Fruit fly (Drosophila melanogaster): ENCODE data around the gene Nnf1b.

The Nnf1b gene

dm6 chr2L:821242-821985, 11.0 kb downstream of the Nnf1b start, which contains the start of gene CG3662:
CG3662 (plus strand) TSS chr2L:821289.
- TF ChIP-seq CG4496 (GFP tag; IDR thresholded peaks at IDR 0.05) = 0 out of 3 replicates have a peak, but pooled peaks have one; percentile 36
- no peak for TF ChIP-seq CG8159 (tag; optimal IDR thresholded peaks at IDR 0.05)
- no peak for TF ChIP-seq CG9948 (tag; optimal IDR thresholded peaks at IDR 0.05)

dm6 chr2L:821986-822711, 11.8 kb downstream of the Nnf1b start:
- peak; percentile 88 for TF ChIP-seq CG8159 (tag; optimal IDR thresholded peaks at IDR 0.05)
- TF ChIP-seq D1 (tag; optimal IDR thresholded peaks at IDR 0.05) = no peak

dm6 chr2L:825768-826263, 15.4 kb downstream of the Nnf1b start, which contains the start of the genes CG3862 and dock:
CG3862 (minus strand) TSS chr2L:825861.
dock (plus strand) TSS chr2L:825969.
- TF ChIP-seq CG34367 (tag; optimal IDR thresholded peaks at IDR 0.05) = no peak
- peak; percentile 4 for TF ChIP-seq Snoo (tag; optimal IDR thresholded peaks at IDR 0.05)
- TF ChIP-seq CG8159 (tag; optimal IDR thresholded peaks at IDR 0.05) = peak; percentile 32
- TF ChIP-seq D1 (tag; optimal IDR thresholded peaks at IDR 0.05) = no peak
- no peak for TF ChIP-seq CG17806 (tag; optimal IDR thresholded peaks at IDR 0.05)
- TF ChIP-seq CG4496 (GFP tag; IDR thresholded peaks at IDR 0.05) = peak; percentile 58
- no peak for TF ChIP-seq CG8301 (tag; optimal IDR thresholded peaks at IDR 0.05)
- TF ChIP-seq EcR (GFP tag; optimal IDR thresholded peaks at IDR 0.05) = peak; percentile 92
- TF ChIP-seq CG13204 (GFP tag; optimal IDR thresholded peaks at IDR 0.05) = no peak
- no peak for TF ChIP-seq Pif1A (GFP tag; optimal IDR thresholded peaks at IDR 0.05)
- peak; percentile 55; the same call in 2 of the 3 replicates for TF ChIP-seq fd96Ca (GFP tag; IDR thresholded peaks at IDR 0.05)
- no peak for TF ChIP-seq CG32121 (GFP tag; IDR thresholded peaks at IDR 0.05)
- no peak for TF ChIP-seq rn (GFP tag; IDR thresholded peaks at IDR 0.05)
- TF ChIP-seq CG15710 (tag; optimal IDR thresholded peaks at IDR 0.05) = peak; percentile 23
- TF ChIP-seq CG14655 (GFP tag; optimal IDR thresholded peaks at IDR 0.05) = no peak
- TF ChIP-seq Ets98B (GFP tag; IDR thresholded peaks at IDR 0.05) = peak; percentile 50; the same call in 1 of the 2 replicates
- 0 out of 2 replicates have a peak, but pooled peaks have one; percentile 23 for TF ChIP-seq CG12605 (GFP tag; IDR thresholded peaks at IDR 0.05)
- peak; percentile 2 for TF ChIP-seq gl (tag; optimal IDR thresholded peaks at IDR 0.05)

- no peak for TF ChIP-seq CG32121 (GFP tag; IDR thresholded peaks at IDR 0.05)
These were observed 16.0 kb downstream of the Nnf1b start for dm6 chr2L:826388-826787.

dm6 chr2L:827049-827448, 16.7 kb downstream of the Nnf1b start:
- TF ChIP-seq Snoo (tag; optimal IDR thresholded peaks at IDR 0.05) = no peak
- 0 out of 2 replicates have a peak, but pooled peaks have one; percentile 18 for TF ChIP-seq CG12605 (GFP tag; IDR thresholded peaks at IDR 0.05)

- TF ChIP-seq EcR (GFP tag; optimal IDR thresholded peaks at IDR 0.05) (peak; percentile 27), CG15710 (tag; optimal IDR thresholded peaks at IDR 0.05) (peak; percentile 23), CG32121 (GFP tag; IDR thresholded peaks at IDR 0.05) (no peak), CG10348 (GFP tag; IDR thresholded peaks at IDR 0.05) (no peak), Ets98B (GFP tag; IDR thresholded peaks at IDR 0.05) (0 out of 2 replicates have a peak, but pooled peaks have one; percentile 8), CG9948 (tag; optimal IDR thresholded peaks at IDR 0.05) (peak; percentile 26)
These were observed 17.4 kb downstream of the Nnf1b start for dm6 chr2L:827516-828362.

- peak; percentile 74 for TF ChIP-seq CG12605 (GFP tag; IDR thresholded peaks at IDR 0.05)
- peak; percentile 54 for TF ChIP-seq CG17806 (tag; optimal IDR thresholded peaks at IDR 0.05)
- TF ChIP-seq CG8301 (tag; optimal IDR thresholded peaks at IDR 0.05) = peak; percentile 88
- peak; percentile 87 for TF ChIP-seq CG4496 (GFP tag; IDR thresholded peaks at IDR 0.05)
- TF ChIP-seq CG10348 (GFP tag; IDR thresholded peaks at IDR 0.05) = peak; percentile 83
- peak; percentile 92 for TF ChIP-seq fd96Ca (GFP tag; IDR thresholded peaks at IDR 0.05)
- peak; percentile 84 for TF ChIP-seq Ets98B (GFP tag; IDR thresholded peaks at IDR 0.05)
- no peak for TF ChIP-seq CG13204 (GFP tag; optimal IDR thresholded peaks at IDR 0.05)
- peak; percentile 75 for TF ChIP-seq CG9948 (tag; optimal IDR thresholded peaks at IDR 0.05)
- no peak for TF ChIP-seq CG8159 (tag; optimal IDR thresholded peaks at IDR 0.05)
- peak; percentile 77 for TF ChIP-seq CG32121 (GFP tag; IDR thresholded peaks at IDR 0.05)
- no peak for TF ChIP-seq gl (tag; optimal IDR thresholded peaks at IDR 0.05)
- TF ChIP-seq CG14655 (GFP tag; optimal IDR thresholded peaks at IDR 0.05) = peak; percentile 89
- TF ChIP-seq Pif1A (GFP tag; optimal IDR thresholded peaks at IDR 0.05) = no peak
- TF ChIP-seq Pif1B (GFP tag; optimal IDR thresholded peaks at IDR 0.05) = no peak
- peak; percentile 57 for TF ChIP-seq rn (GFP tag; IDR thresholded peaks at IDR 0.05)
- peak; percentile 5 for TF ChIP-seq Snoo (tag; optimal IDR thresholded peaks at IDR 0.05)
- no peak for TF ChIP-seq EcR (GFP tag; optimal IDR thresholded peaks at IDR 0.05)
- peak; percentile 44 for TF ChIP-seq CG34367 (tag; optimal IDR thresholded peaks at IDR 0.05)
- TF ChIP-seq D1 (tag; optimal IDR thresholded peaks at IDR 0.05) = no peak
- peak; percentile 84 for TF ChIP-seq CG15710 (tag; optimal IDR thresholded peaks at IDR 0.05)
These were observed 27.6 kb downstream of the Nnf1b start for dm6 chr2L:837989-838388.
